Worm (Caenorhabditis elegans) whole organism, L2 larva: ENCODE data around the gene spl-1.

Experiments
- C34F6.9 ChIP-seq: fragments of 150-350 bp; optimal IDR thresholded peaks from 2 replicates; lab custom pipeline; 2014; ENCODE audit warnings: missing biosample characterization, missing genetic modification characterization
- F13H6.1 ChIP-seq: sonication (generic microtip); optimal IDR thresholded peaks from 2 replicates; lab custom pipeline; 2016; ENCODE audit warnings: missing genetic modification characterization, missing compliant biosample characterization
- R02D3.7 ChIP-seq: fragments of 150-350 bp; optimal IDR thresholded peaks from 2 replicates; lab custom pipeline; 2014; ENCODE audit warnings: missing biosample characterization, missing genetic modification characterization
- Y55F3AM.14 ChIP-seq: fragments of 200-800 bp; sonication (Bioruptor generic); optimal IDR thresholded peaks from 2 replicates; lab custom pipeline; 2018; ENCODE audit warnings: mild to moderate bottlenecking, missing genetic modification characterization, missing compliant biosample characterization
- ZK546.5 ChIP-seq: sonication (generic microtip); optimal IDR thresholded peaks from 2 replicates; lab custom pipeline; 2017; ENCODE audit warnings: missing biosample characterization, missing genetic modification characterization
- alr-1 ChIP-seq: fragments of 150-350 bp; optimal IDR thresholded peaks from 2 replicates; lab custom pipeline; 2014; ENCODE audit warnings: missing biosample characterization, missing genetic modification characterization
- aly-2 ChIP-seq: fragments of 150-350 bp; optimal IDR thresholded peaks from 2 replicates; lab custom pipeline; 2014; ENCODE audit warnings: missing biosample characterization, missing genetic modification characterization
- ama-1 ChIP-seq: fragments of 150-350 bp; optimal IDR thresholded peaks from 2 replicates; lab custom pipeline; 2018; ENCODE audit warnings: inconsistent platforms
- blmp-1 ChIP-seq: sonication (generic microtip); optimal IDR thresholded peaks from 2 replicates; lab custom pipeline; 2017; ENCODE audit warnings: missing genetic modification characterization, mild to moderate bottlenecking, missing compliant biosample characterization, antibody characterized with exemption, moderate library complexity; ENCODE audit not compliant: insufficient read depth
- ceh-16 ChIP-seq: fragments of 150-350 bp; optimal IDR thresholded peaks from 2 replicates; lab custom pipeline; 2014; ENCODE audit warnings: missing biosample characterization, missing genetic modification characterization
- ceh-82 ChIP-seq: fragments of 150-350 bp; optimal IDR thresholded peaks from 2 replicates; lab custom pipeline; 2014; ENCODE audit warnings: missing biosample characterization, missing genetic modification characterization
- crh-2 ChIP-seq: sonication (generic microtip); optimal IDR thresholded peaks from 2 replicates; lab custom pipeline; 2017; ENCODE audit warnings: missing biosample characterization, missing genetic modification characterization
- dmd-4 ChIP-seq: sonication (generic microtip); optimal IDR thresholded peaks from 2 replicates; lab custom pipeline; 2017; ENCODE audit warnings: missing biosample characterization, missing genetic modification characterization
- egl-27 ChIP-seq: sonication (generic microtip); optimal IDR thresholded peaks from 3 replicates; lab custom pipeline; 2017; ENCODE audit warnings: missing biosample characterization, missing genetic modification reagents, missing genetic modification characterization
- elt-1 ChIP-seq: fragments of 150-350 bp; optimal IDR thresholded peaks from 2 replicates; lab custom pipeline; 2014; ENCODE audit warnings: missing biosample characterization, missing genetic modification characterization
- elt-3 ChIP-seq: sonication (generic microtip); optimal IDR thresholded peaks from 2 replicates; lab custom pipeline; 2017; ENCODE audit warnings: missing biosample characterization, missing genetic modification characterization
- fos-1 ChIP-seq: fragments of 150-350 bp; optimal IDR thresholded peaks from 2 replicates; lab custom pipeline; 2014; ENCODE audit warnings: missing biosample characterization, missing genetic modification characterization
- gmeb-1 ChIP-seq: fragments of 150-350 bp; optimal IDR thresholded peaks from 2 replicates; lab custom pipeline; 2014; ENCODE audit warnings: missing biosample characterization, missing genetic modification characterization
- lin-11 ChIP-seq: fragments of 150-350 bp; sonication (generic microtip); optimal IDR thresholded peaks from 2 replicates; lab custom pipeline; 2014; ENCODE audit warnings: missing biosample characterization, missing genetic modification characterization, inconsistent platforms, mixed read lengths
- lin-13 ChIP-seq: fragments of 150-350 bp; optimal IDR thresholded peaks from 2 replicates; lab custom pipeline; 2014; ENCODE audit warnings: missing biosample characterization, missing genetic modification reagents, missing genetic modification characterization
- lin-39 ChIP-seq: fragments of 150-350 bp; optimal IDR thresholded peaks from 2 replicates; lab custom pipeline; 2014; ENCODE audit warnings: missing biosample characterization, missing genetic modification reagents, missing genetic modification characterization
- lsy-2 ChIP-seq, 2 experiments: fragments of 150-350 bp in 1 of 2; sonication (generic microtip) in 1 of 2; optimal IDR thresholded peaks; 2 replicates each; lab custom pipeline; 2014 to 2017; ENCODE audit warnings: missing biosample characterization in 2 of 2, missing genetic modification characterization in 2 of 2
- mab-5 ChIP-seq: fragments of 150-350 bp; optimal IDR thresholded peaks from 2 replicates; lab custom pipeline; 2014; ENCODE audit warnings: missing biosample characterization, missing genetic modification characterization
- mbf-1 ChIP-seq: sonication (generic microtip); optimal IDR thresholded peaks from 2 replicates; lab custom pipeline; 2017; ENCODE audit warnings: missing biosample characterization, missing genetic modification characterization
- mdl-1 ChIP-seq, 2 experiments: fragments of 150-350 bp in 1 of 2; sonication (generic microtip) in 1 of 2; optimal IDR thresholded peaks; 2 replicates each; lab custom pipeline; 2017; ENCODE audit warnings: missing biosample characterization in 2 of 2, missing genetic modification characterization in 2 of 2
- nhr-10 ChIP-seq: sonication (generic microtip); optimal IDR thresholded peaks from 2 replicates; lab custom pipeline; 2017; ENCODE audit warnings: missing biosample characterization, missing genetic modification characterization
- nhr-11 ChIP-seq: fragments of 150-350 bp; optimal IDR thresholded peaks from 2 replicates; lab custom pipeline; 2014; ENCODE audit warnings: missing biosample characterization, missing genetic modification characterization
- nhr-12 ChIP-seq: fragments of 150-350 bp; optimal IDR thresholded peaks from 2 replicates; lab custom pipeline; 2014; ENCODE audit warnings: missing biosample characterization, missing genetic modification characterization
- nhr-129 ChIP-seq: fragments of 150-350 bp; optimal IDR thresholded peaks from 2 replicates; lab custom pipeline; 2014; ENCODE audit warnings: missing biosample characterization, missing genetic modification characterization
- nhr-21 ChIP-seq: fragments of 150-350 bp; optimal IDR thresholded peaks from 2 replicates; lab custom pipeline; 2014; ENCODE audit warnings: missing biosample characterization, missing genetic modification characterization
- nhr-23 ChIP-seq: fragments of 150-350 bp; optimal IDR thresholded peaks from 2 replicates; lab custom pipeline; 2014; ENCODE audit warnings: missing biosample characterization, missing genetic modification reagents, missing genetic modification characterization
- nhr-237 ChIP-seq: fragments of 150-350 bp; optimal IDR thresholded peaks from 2 replicates; lab custom pipeline; 2014; ENCODE audit warnings: missing biosample characterization, missing genetic modification characterization
- nhr-25 ChIP-seq: fragments of 150-350 bp; sonication (generic microtip); optimal IDR thresholded peaks from 3 replicates; lab custom pipeline; 2014; ENCODE audit warnings: missing biosample characterization, missing genetic modification characterization
- nhr-6 ChIP-seq: fragments of 150-350 bp; optimal IDR thresholded peaks from 2 replicates; lab custom pipeline; 2014; ENCODE audit warnings: missing biosample characterization, missing genetic modification characterization
- nhr-77 ChIP-seq: fragments of 150-350 bp; optimal IDR thresholded peaks from 2 replicates; lab custom pipeline; 2014; ENCODE audit warnings: missing biosample characterization, missing genetic modification characterization
- peb-1 ChIP-seq: fragments of 150-350 bp; optimal IDR thresholded peaks from 2 replicates; lab custom pipeline; 2014; ENCODE audit warnings: missing biosample characterization, missing genetic modification characterization
- sem-4 ChIP-seq: fragments of 150-350 bp; optimal IDR thresholded peaks from 2 replicates; lab custom pipeline; 2014; ENCODE audit warnings: missing biosample characterization, missing genetic modification reagents, missing genetic modification characterization
- skn-1 ChIP-seq: sonication (generic microtip); optimal IDR thresholded peaks from 2 replicates; lab custom pipeline; 2017; ENCODE audit warnings: missing biosample characterization, missing genetic modification characterization
- sma-3 ChIP-seq: sonication (generic microtip); optimal IDR thresholded peaks from 2 replicates; lab custom pipeline; 2016; ENCODE audit warnings: missing genetic modification reagents, missing genetic modification characterization, missing compliant biosample characterization
- sma-9 ChIP-seq, 2 experiments: fragments of 150-350 bp in 1 of 2; sonication (generic microtip) in 1 of 2; optimal IDR thresholded peaks; 2 replicates each; lab custom pipeline; 2014 to 2016; ENCODE audit warnings: missing genetic modification characterization in 2 of 2, mild to moderate bottlenecking in 1 of 2, missing biosample characterization in 1 of 2, missing compliant biosample characterization in 1 of 2, missing genetic modification reagents in 1 of 2, moderate library complexity in 1 of 2
- snpc-4 ChIP-seq: fragments of 150-350 bp; optimal IDR thresholded peaks from 2 replicates; lab custom pipeline; 2014; ENCODE audit warnings: missing biosample characterization, missing genetic modification characterization
- unc-39 ChIP-seq: fragments of 150-350 bp; optimal IDR thresholded peaks from 2 replicates; lab custom pipeline; 2014; ENCODE audit warnings: missing biosample characterization, missing genetic modification characterization
- unc-55 ChIP-seq: fragments of 150-350 bp; sonication (generic microtip); optimal IDR thresholded peaks from 3 replicates; lab custom pipeline; 2014; ENCODE audit warnings: missing biosample characterization, missing genetic modification reagents, missing genetic modification characterization
- unc-62 ChIP-seq: fragments of 150-350 bp; optimal IDR thresholded peaks from 2 replicates; lab custom pipeline; 2014; ENCODE audit warnings: missing biosample characterization, missing genetic modification reagents, missing genetic modification characterization
- zag-1 ChIP-seq: fragments of 150-350 bp; optimal IDR thresholded peaks from 2 replicates; lab custom pipeline; 2014; ENCODE audit warnings: missing biosample characterization, missing genetic modification characterization
- ztf-1 ChIP-seq: fragments of 200-800 bp; sonication (Bioruptor generic); conservative IDR thresholded peaks from 2 replicates; pipeline ENCODE4 v1.3.6; 2022; ENCODE audit warnings: missing genetic modification characterization, missing compliant biosample characterization
- ztf-11 ChIP-seq: sonication (generic microtip); optimal IDR thresholded peaks from 2 replicates; lab custom pipeline; 2017; ENCODE audit warnings: missing biosample characterization, missing genetic modification characterization
- ztf-4 ChIP-seq: fragments of 150-350 bp; optimal IDR thresholded peaks from 2 replicates; lab custom pipeline; 2014; ENCODE audit warnings: missing biosample characterization, missing genetic modification characterization

Gene spl-1

ce11 chrIV:372146-372789, 10.7 kb downstream of the spl-1 start:
- no peak for TF ChIP-seq lin-11 (tag; lab: Kevin White, UChicago)
- no peak for TF ChIP-seq ZK546.5 (tag; lab: Kevin White, UChicago)
- no peak for TF ChIP-seq ceh-82 (tag; lab: Kevin White, UChicago)
- no peak for TF ChIP-seq F13H6.1 (tag; lab: Kevin White, UChicago)
- TF ChIP-seq gmeb-1 (tag; lab: Kevin White, UChicago) = no peak
- TF ChIP-seq ztf-4 (tag; lab: Kevin White, UChicago) = no peak
- no peak for TF ChIP-seq ceh-16
- TF ChIP-seq C34F6.9 (tag; lab: Kevin White, UChicago) = peak; percentile 11
- no peak for TF ChIP-seq mdl-1 (tag; optimal IDR thresholded peaks at IDR 0.05; lab: Kevin White, UChicago)
- TF ChIP-seq unc-55 (GFP tag; lab: Kevin White, UChicago) = peak; percentile 74
- TF ChIP-seq peb-1 = no peak
- no peak for TF ChIP-seq mbf-1 (tag; lab: Kevin White, UChicago)
- no peak for TF ChIP-seq lsy-2 (tag; optimal IDR thresholded peaks at IDR 0.05; lab: Kevin White, UChicago)
- TF ChIP-seq nhr-10 (tag; lab: Kevin White, UChicago) = no peak
- no peak for TF ChIP-seq lin-13 (GFP tag; lab: Kevin White, UChicago)
- no peak for TF ChIP-seq nhr-77 (tag; lab: Kevin White, UChicago)
- TF ChIP-seq sem-4 (tag; lab: Kevin White, UChicago) = no peak

ce11 chrIV:366406-366805, 16.6 kb downstream of the spl-1 start:
- no peak for TF ChIP-seq ztf-1 (GFP tag; lab: Robert Waterston, UW)
- TF ChIP-seq sma-3 (GFP tag; lab: Kevin White, UChicago) = no peak
- TF ChIP-seq nhr-237 (tag; lab: Kevin White, UChicago) = no peak
- TF ChIP-seq ztf-4 (tag; lab: Kevin White, UChicago) = no peak
- no peak for TF ChIP-seq gmeb-1 (tag; lab: Kevin White, UChicago)
- no peak for TF ChIP-seq dmd-4 (tag; lab: Kevin White, UChicago)
- no peak for TF ChIP-seq snpc-4 (tag; lab: Kevin White, UChicago)
- TF ChIP-seq nhr-12 (tag; lab: Kevin White, UChicago) = no peak
- no peak for TF ChIP-seq lin-11 (tag; lab: Kevin White, UChicago)
- peak; percentile 42 for TF ChIP-seq sma-9 (GFP tag; optimal IDR thresholded peaks at IDR 0.05; lab: Kevin White, UChicago)
- TF ChIP-seq sma-9 (tag; optimal IDR thresholded peaks at IDR 0.05; lab: Kevin White, UChicago) = no peak
- no peak for TF ChIP-seq ztf-11 (tag; lab: Kevin White, UChicago)
- TF ChIP-seq nhr-6 (tag; lab: Kevin White, UChicago) = peak; percentile 1
- TF ChIP-seq R02D3.7 (tag; lab: Kevin White, UChicago) = no peak
- peak; percentile 77 for TF ChIP-seq unc-55 (GFP tag; lab: Kevin White, UChicago)
- peak in 1 of 2 experiments; percentile 59 for TF ChIP-seq lsy-2 (tag; optimal IDR thresholded peaks at IDR 0.05; lab: Kevin White, UChicago)
- no peak for TF ChIP-seq peb-1
- TF ChIP-seq aly-2 (tag; lab: Kevin White, UChicago) = no peak
- no peak for TF ChIP-seq ceh-16
- no peak for TF ChIP-seq egl-27
- no peak for TF ChIP-seq ceh-82 (tag; lab: Kevin White, UChicago)
- no peak for TF ChIP-seq elt-3 (tag; lab: Kevin White, UChicago)
- no peak for TF ChIP-seq Y55F3AM.14 (GFP tag; lab: Kevin White, UChicago)
- TF ChIP-seq lin-39 (tag; lab: Kevin White, UChicago) = no peak
- peak; percentile 63 for TF ChIP-seq nhr-25
- TF ChIP-seq lin-13 (GFP tag; lab: Kevin White, UChicago) = no peak
- no peak for TF ChIP-seq alr-1
- TF ChIP-seq nhr-77 (tag; lab: Kevin White, UChicago) = no peak
- no peak for TF ChIP-seq unc-39 (tag; lab: Kevin White, UChicago)
- peak; percentile 57 for TF ChIP-seq blmp-1 (tag; lab: Kevin White, UChicago)
- TF ChIP-seq F13H6.1 (tag; lab: Kevin White, UChicago) = peak; percentile 7
- no peak for TF ChIP-seq ama-1 (lab: Kevin White, UChicago)
- no peak for TF ChIP-seq ZK546.5 (tag; lab: Kevin White, UChicago)
- peak; percentile 67 for TF ChIP-seq nhr-129
- TF ChIP-seq C34F6.9 (tag; lab: Kevin White, UChicago) = peak; percentile 76
- TF ChIP-seq mdl-1 (tag; optimal IDR thresholded peaks at IDR 0.05; lab: Kevin White, UChicago) = no peak
- TF ChIP-seq mab-5 (tag; lab: Kevin White, UChicago) = no peak
- no peak for TF ChIP-seq elt-1 (tag; lab: Kevin White, UChicago)
- no peak for TF ChIP-seq nhr-23 (tag; lab: Kevin White, UChicago)
- no peak for TF ChIP-seq nhr-21 (tag; lab: Kevin White, UChicago)
- TF ChIP-seq zag-1 = no peak
- TF ChIP-seq crh-2 = peak; percentile 74
- TF ChIP-seq nhr-11 (tag; lab: Kevin White, UChicago) = no peak
- no peak for TF ChIP-seq mbf-1 (tag; lab: Kevin White, UChicago)
- no peak for TF ChIP-seq skn-1 (tag; lab: Kevin White, UChicago)
- no peak for TF ChIP-seq unc-62
- no peak for TF ChIP-seq nhr-10 (tag; lab: Kevin White, UChicago)
- no peak for TF ChIP-seq sem-4 (tag; lab: Kevin White, UChicago)
- peak; percentile 11 for TF ChIP-seq fos-1
